Fruit fly (Drosophila melanogaster): ENCODE measurements around the gene mei-217.

The mei-217 gene

dm6 chrX:17111274-17111673, 31.5 kb downstream of the mei-217 start (continued):
- no peak for TF ChIP-seq CG6808 (GFP tag; optimal IDR thresholded peaks at IDR 0.05)
- peak; percentile 21 for TF ChIP-seq Hr4 (GFP tag; optimal IDR thresholded peaks at IDR 0.05)
- no peak for TF ChIP-seq CG11902 (GFP tag; optimal IDR thresholded peaks at IDR 0.05)
- no peak for TF ChIP-seq Eip75B (GFP tag; optimal IDR thresholded peaks at IDR 0.05)
- no peak for TF ChIP-seq dsx (GFP tag; optimal IDR thresholded peaks at IDR 0.05; ENCODE audit: poor library complexity, severe bottlenecking)
- peak; percentile 28; the same call in 1 of the 3 replicates for TF ChIP-seq eg (GFP tag; IDR thresholded peaks at IDR 0.05)
- TF ChIP-seq lz (GFP tag; optimal IDR thresholded peaks at IDR 0.05), result no peak
- TF ChIP-seq CG15336 (GFP tag; IDR thresholded peaks at IDR 0.05), result peak; percentile 20; the same call in 1 of the 2 replicates
- no peak for TF ChIP-seq ss (GFP tag; optimal IDR thresholded peaks at IDR 0.05)
- TF ChIP-seq CG9139 (GFP tag; optimal IDR thresholded peaks at IDR 0.05), result no peak
- no peak for TF ChIP-seq CG6854 (GFP tag; optimal IDR thresholded peaks at IDR 0.05)
- TF ChIP-seq dac (GFP tag; optimal IDR thresholded peaks at IDR 0.05), result no peak
- TF ChIP-seq Smox (GFP tag; optimal IDR thresholded peaks at IDR 0.05), result peak; percentile 14

dm6 chrX:17110556-17111177, 32.1 kb downstream of the mei-217 start:
- TF ChIP-seq pdm3 (GFP tag; optimal IDR thresholded peaks at IDR 0.05), result no peak
- TF ChIP-seq salr (GFP tag; optimal IDR thresholded peaks at IDR 0.05), result no peak
- no peak for TF ChIP-seq CG6792 (GFP tag; optimal IDR thresholded peaks at IDR 0.05)
- no peak for TF ChIP-seq CG3032 (tag; optimal IDR thresholded peaks at IDR 0.05)
- TF ChIP-seq Hr38 (GFP tag; optimal IDR thresholded peaks at IDR 0.05), result no peak
- TF ChIP-seq spab (GFP tag; optimal IDR thresholded peaks at IDR 0.05), result no peak
- no peak for TF ChIP-seq CG8632 (GFP tag; optimal IDR thresholded peaks at IDR 0.05)
- no peak for TF ChIP-seq Hr4 (GFP tag; optimal IDR thresholded peaks at IDR 0.05)
- TF ChIP-seq CG1621 (tag; optimal IDR thresholded peaks at IDR 0.05), result no peak
- TF ChIP-seq lz (GFP tag; optimal IDR thresholded peaks at IDR 0.05), result no peak
- TF ChIP-seq dac (GFP tag; optimal IDR thresholded peaks at IDR 0.05), result no peak

dm6 chrX:17109673-17110072, 33.1 kb downstream of the mei-217 start:
- TF ChIP-seq Blimp-1 (GFP tag; optimal IDR thresholded peaks at IDR 0.05) (no peak), dac (GFP tag; optimal IDR thresholded peaks at IDR 0.05) (no peak), CG10669 (GFP tag; optimal IDR thresholded peaks at IDR 0.05) (no peak), CG6276 (GFP tag; optimal IDR thresholded peaks at IDR 0.05) (peak; percentile 37), fkh (GFP tag; optimal IDR thresholded peaks at IDR 0.05) (peak; percentile 56), Eip75B (GFP tag; optimal IDR thresholded peaks at IDR 0.05) (no peak), Lpt (GFP tag; optimal IDR thresholded peaks at IDR 0.05) (no peak), eg (GFP tag; IDR thresholded peaks at IDR 0.05) (peak; percentile 33; the same call in 1 of the 3 replicates), vri (GFP tag; optimal IDR thresholded peaks at IDR 0.05) (peak; percentile 54), pdm3 (GFP tag; optimal IDR thresholded peaks at IDR 0.05) (no peak), CG3032 (tag; optimal IDR thresholded peaks at IDR 0.05) (no peak), CG4318 (GFP tag; optimal IDR thresholded peaks at IDR 0.05) (no peak), Sox102F (GFP tag; optimal IDR thresholded peaks at IDR 0.05) (no peak), CG31627 (GFP tag; optimal IDR thresholded peaks at IDR 0.05) (no peak), CG11902 (GFP tag; optimal IDR thresholded peaks at IDR 0.05) (no peak)

- peak in 1 of 2 experiments; percentile 11 for TF ChIP-seq salr (GFP tag; optimal IDR thresholded peaks at IDR 0.05)
- TF ChIP-seq Smox (GFP tag; optimal IDR thresholded peaks at IDR 0.05), result no peak
- peak; percentile 76 for TF ChIP-seq svp (GFP tag)
- no peak for TF ChIP-seq CG16779 (tag; optimal IDR thresholded peaks at IDR 0.05)
- TF ChIP-seq CG8632 (GFP tag; optimal IDR thresholded peaks at IDR 0.05), result no peak
- TF ChIP-seq CG8319 (GFP tag; optimal IDR thresholded peaks at IDR 0.05), result no peak
- TF ChIP-seq dsx (GFP tag; optimal IDR thresholded peaks at IDR 0.05; ENCODE audit: poor library complexity, severe bottlenecking), result peak; percentile 7
- TF ChIP-seq CG15336 (GFP tag; IDR thresholded peaks at IDR 0.05), result no peak
- peak; percentile 4 for TF ChIP-seq Met (GFP tag; optimal IDR thresholded peaks at IDR 0.05)
- peak; percentile 26 for TF ChIP-seq esn (GFP tag; optimal IDR thresholded peaks at IDR 0.05)
- TF ChIP-seq lz (GFP tag; optimal IDR thresholded peaks at IDR 0.05), result peak; percentile 16
- TF ChIP-seq CG10631 (GFP tag; optimal IDR thresholded peaks at IDR 0.05), result no peak
- TF ChIP-seq pdm3 (GFP tag; optimal IDR thresholded peaks at IDR 0.05), result peak; percentile 1
- no peak for TF ChIP-seq Eip93F (GFP tag; optimal IDR thresholded peaks at IDR 0.05)
- TF ChIP-seq CG32006 (GFP tag; optimal IDR thresholded peaks at IDR 0.05), result peak; percentile 32
- no peak for TF ChIP-seq Eip78C (GFP tag)
- no peak for TF ChIP-seq acj6 (GFP tag; optimal IDR thresholded peaks at IDR 0.05)
Observed at dm6 chrX:17108000-17108399, 34.8 kb downstream of the mei-217 start.
